Fruit fly (Drosophila melanogaster): Measurements from ENCODE around the gene CG43376.

The CG43376 gene

dm6 chr2L:13779795-13780108 lies 6.0 kb downstream of the CG43376 start (continued):
- peak; percentile 15; the same call in 1 of the 3 replicates for TF ChIP-seq CG34224 (GFP tag; IDR thresholded peaks at IDR 0.05; ENCODE audit: partially characterized antibody)
- TF ChIP-seq CG11398 (GFP tag; optimal IDR thresholded peaks at IDR 0.05): no peak
- TF ChIP-seq CG13287 (GFP tag; IDR thresholded peaks at IDR 0.05; ENCODE audit: partially characterized antibody): peak; percentile 15; the same call in 1 of the 2 replicates
- no peak for TF ChIP-seq D19B (GFP tag; optimal IDR thresholded peaks at IDR 0.05)
- no peak for TF ChIP-seq CG18599 (GFP tag; optimal IDR thresholded peaks at IDR 0.05)
- TF ChIP-seq CG10147 (GFP tag; optimal IDR thresholded peaks at IDR 0.05): no peak
- TF ChIP-seq Sry-δ (GFP tag; optimal IDR thresholded peaks at IDR 0.05): no peak
- TF ChIP-seq tin (GFP tag; optimal IDR thresholded peaks at IDR 0.05): no peak
- TF ChIP-seq Dfd (GFP tag; optimal IDR thresholded peaks at IDR 0.05): peak in 1 of 2 experiments; percentile 26
- TF ChIP-seq jigr1 (GFP tag; IDR thresholded peaks at IDR 0.05): no peak
- TF ChIP-seq ara (GFP tag; IDR thresholded peaks at IDR 0.05): no peak
- TF ChIP-seq CG14014 (GFP tag; IDR thresholded peaks at IDR 0.05): no peak
- TF ChIP-seq CG16779 (GFP tag; IDR thresholded peaks at IDR 0.05): peak; percentile 60; the same call in 1 of the 2 replicates
- no peak for TF ChIP-seq slp2 (GFP tag; optimal IDR thresholded peaks at IDR 0.05)
- peak; percentile 57; the same call in 1 of the 3 replicates for TF ChIP-seq z (GFP tag; IDR thresholded peaks at IDR 0.05)
- TF ChIP-seq bbx (GFP tag; IDR thresholded peaks at IDR 0.05; ENCODE audit: partially characterized antibody): peak; percentile 67; the same call in 1 of the 2 replicates
- TF ChIP-seq CG34422 (GFP tag; IDR thresholded peaks at IDR 0.05): peak; percentile 83; the same call in 1 of the 3 replicates
- peak; percentile 58; the same call in 1 of the 2 replicates for TF ChIP-seq Bgb (GFP tag; IDR thresholded peaks at IDR 0.05; ENCODE audit: partially characterized antibody)
- 0 out of 3 replicates have a peak, but pooled peaks have one; percentile 22 for TF ChIP-seq CG2199 (GFP tag; IDR thresholded peaks at IDR 0.05)
- TF ChIP-seq inv (GFP tag; IDR thresholded peaks at IDR 0.05; ENCODE audit: partially characterized antibody): peak; percentile 35; the same call in 1 of the 2 replicates
- TF ChIP-seq Sox100B (GFP tag; optimal IDR thresholded peaks at IDR 0.05): no peak
- no peak for TF ChIP-seq Hr3 (GFP tag; optimal IDR thresholded peaks at IDR 0.05)
- TF ChIP-seq croc (GFP tag; conservative IDR thresholded peaks at IDR 0.05): no peak
- no peak for TF ChIP-seq tap (tag; optimal IDR thresholded peaks at IDR 0.05)
- no peak for TF ChIP-seq run (tag; optimal IDR thresholded peaks at IDR 0.05)
- TF ChIP-seq her (GFP tag; optimal IDR thresholded peaks at IDR 0.05): peak; percentile 17
- peak; percentile 43; the same call in 1 of the 2 replicates for TF ChIP-seq ato (GFP tag; IDR thresholded peaks at IDR 0.05; ENCODE audit: partially characterized antibody)
- TF ChIP-seq rib (GFP tag; IDR thresholded peaks at IDR 0.05): peak; percentile 92
- peak; percentile 25; the same call in 1 of the 2 replicates for TF ChIP-seq chm (GFP tag; IDR thresholded peaks at IDR 0.05)
- peak; percentile 26; the same call in 1 of the 2 replicates for TF ChIP-seq unc-4 (GFP tag; IDR thresholded peaks at IDR 0.05; ENCODE audit: partially characterized antibody)
- TF ChIP-seq H15 (GFP tag; IDR thresholded peaks at IDR 0.05): 0 out of 3 replicates have a peak, but pooled peaks have one; percentile 19
- TF ChIP-seq HHEX (GFP tag; optimal IDR thresholded peaks at IDR 0.05): no peak
- no peak for TF ChIP-seq CG17328 (GFP tag; IDR thresholded peaks at IDR 0.05)
- TF ChIP-seq HLH4C (GFP tag; IDR thresholded peaks at IDR 0.05; ENCODE audit: partially characterized antibody): 0 out of 3 replicates have a peak, but pooled peaks have one; percentile 6
- TF ChIP-seq NC2α (GFP tag; optimal IDR thresholded peaks at IDR 0.05): no peak
- peak; percentile 80; the same call in 2 of the 4 replicates for TF ChIP-seq chinmo (GFP tag; IDR thresholded peaks at IDR 0.05; ENCODE audit: partially characterized antibody)
- TF ChIP-seq ERR (GFP tag; optimal IDR thresholded peaks at IDR 0.05): no peak
- TF ChIP-seq tna (GFP tag; IDR thresholded peaks at IDR 0.05; ENCODE audit: partially characterized antibody): 0 out of 2 replicates have a peak, but pooled peaks have one; percentile 36
- no peak; the same call in 2 of the 3 replicates for TF ChIP-seq zfh1 (GFP tag; IDR thresholded peaks at IDR 0.05)
- TF ChIP-seq CG11723 (GFP tag; optimal IDR thresholded peaks at IDR 0.05): no peak
- no peak for TF ChIP-seq Dbx (GFP tag; IDR thresholded peaks at IDR 0.05)
- no peak for TF ChIP-seq Hsf (GFP tag; optimal IDR thresholded peaks at IDR 0.05)
- TF ChIP-seq CG2678 (tag; optimal IDR thresholded peaks at IDR 0.05): no peak
- TF ChIP-seq dmrt11E (tag; optimal IDR thresholded peaks at IDR 0.05): no peak
- no peak for TF ChIP-seq CG3726 (GFP tag; IDR thresholded peaks at IDR 0.05)
- no peak for TF ChIP-seq psq (GFP tag; optimal IDR thresholded peaks at IDR 0.05)
- no peak for TF ChIP-seq usp (GFP tag; optimal IDR thresholded peaks at IDR 0.05)
- TF ChIP-seq salm (tag; optimal IDR thresholded peaks at IDR 0.05): no peak
- peak; percentile 41; the same call in 1 of the 2 replicates for TF ChIP-seq bowl (GFP tag; IDR thresholded peaks at IDR 0.05)
- no peak; the same call in 2 of the 3 replicates for TF ChIP-seq Optix (GFP tag; IDR thresholded peaks at IDR 0.05)

Data from whole organism, embryonic.